Fruit fly (Drosophila melanogaster) whole organism, wandering third instar larva: ENCODE data around the gene janA.

ENCODE experiments used
- CG9705 ChIP-seq: fragments of 200-800 bp; sonication (Bioruptor generic); optimal IDR thresholded peaks from 2 replicates; lab custom pipeline; 2018; ENCODE audit warnings: missing biosample characterization, mild to moderate bottlenecking, missing genetic modification characterization
- Hnf4 ChIP-seq: fragments of 200-800 bp; sonication (Bioruptor generic); optimal IDR thresholded peaks from 2 replicates; lab custom pipeline; 2016; ENCODE audit warnings: missing biosample characterization, mild to moderate bottlenecking, missing genetic modification characterization
- foxo ChIP-seq, 2 experiments: fragments of 200-800 bp; sonication (Bioruptor generic); optimal IDR thresholded peaks; 2 replicates in 1 of 2; 3 replicates in 1 of 2; lab custom pipeline; 2016 to 2017; ENCODE audit warnings: missing biosample characterization in 2 of 2, missing genetic modification characterization in 2 of 2
- pan ChIP-seq: fragments of >200 bp; optimal IDR thresholded peaks from 2 replicates; lab custom pipeline; 2017
- psq ChIP-seq: fragments of 200-800 bp; sonication (Bioruptor generic); optimal IDR thresholded peaks from 3 replicates; lab custom pipeline; 2017; ENCODE audit warnings: missing biosample characterization, mild to moderate bottlenecking, missing genetic modification characterization, moderate library complexity
- tai ChIP-seq: sonication (Bioruptor generic); optimal IDR thresholded peaks from 2 replicates; lab custom pipeline; 2016; ENCODE audit warnings: missing biosample characterization, missing genetic modification characterization
- usp ChIP-seq: fragments of >200 bp; optimal IDR thresholded peaks from 2 replicates; lab custom pipeline; 2017; ENCODE audit warnings: missing biosample characterization, missing genetic modification characterization

dm6 chr3R:30005332-30005979, 33.9 kb downstream of the janA start:
- TF ChIP-seq usp (GFP tag; lab: Kevin White, UChicago) (no peak), tai (GFP tag; lab: Kevin White, UChicago) (no peak), Hnf4 (GFP tag; lab: Kevin White, UChicago) (no peak), foxo (GFP tag; optimal IDR thresholded peaks at IDR 0.05; lab: Kevin White, UChicago) (peak in 1 of 2 experiments; percentile 2), CG9705 (GFP tag; lab: Kevin White, UChicago) (no peak), psq (no peak), pan (no peak)
